Fruit fly (Drosophila melanogaster) whole organism, embryonic: ENCODE data around the gene CG13679.

Source experiments
- ATbp ChIP-seq: fragments of 200-800 bp; sonication (Bioruptor generic); optimal IDR thresholded peaks from 2 replicates; lab custom pipeline; 2017; ENCODE audit warnings: missing biosample characterization, mild to moderate bottlenecking, missing genetic modification characterization, missing genetic modification reagents
- Atf-2 ChIP-seq: fragments of 200-800 bp; sonication (Bioruptor generic); optimal IDR thresholded peaks from 2 replicates; lab custom pipeline; 2016; ENCODE audit warnings: missing biosample characterization, missing genetic modification characterization
- Atf3 ChIP-seq: fragments of 200-800 bp; sonication (Bioruptor generic); optimal IDR thresholded peaks from 3 replicates; lab custom pipeline; 2016; ENCODE audit warnings: missing biosample characterization, missing genetic modification characterization
- Awh ChIP-seq: fragments of 200-800 bp; sonication (Bioruptor generic); IDR thresholded peaks from 2 replicates; pipeline ENCODE4, ENCODE4 v1.3.6; 2022; ENCODE audit warnings: missing biosample characterization, missing genetic modification characterization
- CG10321 ChIP-seq: fragments of 200-800 bp; sonication (Bioruptor generic); IDR thresholded peaks from 2 replicates; pipeline ENCODE4 v1.3.6; 2022; ENCODE audit warnings: missing biosample characterization, missing genetic modification characterization
- CG11695 ChIP-seq: fragments of 200-800 bp; sonication (Bioruptor generic); IDR thresholded peaks from 3 replicates; pipeline ENCODE4 v1.3.6; 2022; ENCODE audit warnings: missing biosample characterization, missing genetic modification characterization
- CG12071 ChIP-seq: fragments of 200-800 bp; sonication (Bioruptor generic); optimal IDR thresholded peaks from 3 replicates; lab custom pipeline; 2018; ENCODE audit warnings: missing biosample characterization, mild to moderate bottlenecking, missing genetic modification characterization
- CG12219 ChIP-seq: fragments of 200-800 bp; sonication (Bioruptor generic); optimal IDR thresholded peaks from 3 replicates; lab custom pipeline; 2018; ENCODE audit warnings: missing biosample characterization, mild to moderate bottlenecking, missing genetic modification characterization
- CG12236 ChIP-seq: fragments of 200-800 bp; sonication (Bioruptor generic); optimal IDR thresholded peaks from 2 replicates; lab custom pipeline; 2016; ENCODE audit warnings: missing biosample characterization, missing genetic modification characterization
- CG13894 ChIP-seq: fragments of 200-800 bp; sonication (Bioruptor generic); optimal IDR thresholded peaks from 3 replicates; lab custom pipeline; 2018; ENCODE audit warnings: missing biosample characterization, mild to moderate bottlenecking, missing genetic modification characterization, moderate library complexity
- CG14050 ChIP-seq: fragments of 200-800 bp; sonication (Bioruptor generic); IDR thresholded peaks from 3 replicates; pipeline ENCODE4 v1.3.6; 2022; ENCODE audit warnings: missing biosample characterization, missing genetic modification characterization
- CG30403 ChIP-seq: fragments of 200-800 bp; sonication (Bioruptor generic); optimal IDR thresholded peaks from 3 replicates; lab custom pipeline; 2016; ENCODE audit warnings: missing biosample characterization, missing genetic modification characterization
- CG32532 ChIP-seq: fragments of 200-800 bp; sonication (Bioruptor generic); IDR thresholded peaks from 2 replicates; pipeline ENCODE4 v1.3.6; 2022; ENCODE audit warnings: missing biosample characterization, missing genetic modification characterization
- CG4404 ChIP-seq: fragments of 200-800 bp; sonication (Bioruptor generic); IDR thresholded peaks from 2 replicates; pipeline ENCODE4 v1.3.6; 2022; ENCODE audit warnings: missing biosample characterization, missing genetic modification characterization
- CG7372 ChIP-seq: fragments of 200-800 bp; sonication (Bioruptor generic); IDR thresholded peaks from 2 replicates; pipeline ENCODE4 v1.3.6; 2022; ENCODE audit warnings: missing biosample characterization, missing genetic modification characterization
- CG8388 ChIP-seq: fragments of 200-800 bp; sonication (Bioruptor generic); optimal IDR thresholded peaks from 2 replicates; lab custom pipeline; 2019; ENCODE audit warnings: missing biosample characterization, mild to moderate bottlenecking, missing genetic modification characterization, moderate library complexity
- Dip2 ChIP-seq: fragments of 200-800 bp; sonication (Bioruptor generic); IDR thresholded peaks from 2 replicates; pipeline ENCODE4 v1.3.6; 2022; ENCODE audit warnings: missing biosample characterization, missing genetic modification characterization
- Fer1 ChIP-seq: fragments of 200-800 bp; sonication (Bioruptor generic); optimal IDR thresholded peaks from 2 replicates; lab custom pipeline; 2017; ENCODE audit warnings: missing biosample characterization, mild to moderate bottlenecking, missing genetic modification characterization
- H15 ChIP-seq: fragments of 200-800 bp; sonication (Bioruptor generic); IDR thresholded peaks from 3 replicates; pipeline ENCODE4 v1.3.6; 2022; ENCODE audit warnings: missing biosample characterization, missing genetic modification characterization
- HLH3B ChIP-seq: fragments of 200-800 bp; sonication (Bioruptor generic); IDR thresholded peaks from 2 replicates; pipeline ENCODE4 v1.3.6; 2022; ENCODE audit warnings: missing biosample characterization, missing genetic modification characterization
- Jarid2 ChIP-seq: fragments of 200-800 bp; sonication (Bioruptor generic); optimal IDR thresholded peaks from 3 replicates; lab custom pipeline; 2017; ENCODE audit warnings: mild to moderate bottlenecking, missing biosample characterization, missing genetic modification reagents, missing genetic modification characterization
- Kr ChIP-seq: fragments of 200-800 bp; sonication (Bioruptor generic); optimal IDR thresholded peaks from 2 replicates; lab custom pipeline; 2017; ENCODE audit warnings: missing biosample characterization, mild to moderate bottlenecking, missing genetic modification characterization
- Max ChIP-seq: fragments of 200-800 bp; sonication (Bioruptor generic); optimal IDR thresholded peaks from 2 replicates; lab custom pipeline; 2016; ENCODE audit warnings: missing biosample characterization, mild to moderate bottlenecking, missing genetic modification characterization
- Nf-YC ChIP-seq: fragments of 200-800 bp; optimal IDR thresholded peaks from 3 replicates; lab custom pipeline; 2019; ENCODE audit warnings: missing biosample characterization, mild to moderate bottlenecking, missing genetic modification characterization, moderate library complexity
- Scr ChIP-seq: fragments of 200-800 bp; sonication (Bioruptor generic); IDR thresholded peaks from 2 replicates; pipeline ENCODE4 v1.3.6; 2022; ENCODE audit warnings: missing biosample characterization, missing genetic modification characterization; ENCODE audit not compliant: partially characterized antibody
- Taf1 ChIP-seq: fragments of 200-800 bp; sonication (Bioruptor generic); IDR thresholded peaks from 2 replicates; pipeline ENCODE4 v1.3.6; 2022; ENCODE audit warnings: missing biosample characterization, missing genetic modification characterization
- Usf ChIP-seq: fragments of 200-800 bp; sonication (Bioruptor generic); optimal IDR thresholded peaks from 2 replicates; lab custom pipeline; 2017; ENCODE audit warnings: missing genotype, missing biosample characterization, missing genetic modification characterization
- Xrp1 ChIP-seq: fragments of 200-800 bp; sonication (Bioruptor generic); IDR thresholded peaks from 2 replicates; pipeline ENCODE4 v1.3.6; 2022; ENCODE audit warnings: missing biosample characterization, missing genetic modification characterization
- al ChIP-seq: fragments of 200-800 bp; sonication (Bioruptor generic); IDR thresholded peaks from 2 replicates; pipeline ENCODE4 v1.3.6; 2022; ENCODE audit warnings: missing biosample characterization, missing genetic modification characterization
- ash1 ChIP-seq: fragments of 200-800 bp; sonication (Bioruptor generic); optimal IDR thresholded peaks from 2 replicates; lab custom pipeline; 2018; ENCODE audit warnings: missing biosample characterization, mild to moderate bottlenecking, missing genetic modification characterization
- bsh ChIP-seq, 2 experiments: fragments of 200-800 bp; sonication (Bioruptor generic); optimal IDR thresholded peaks; 2 replicates each; lab custom pipeline; 2017 to 2018; ENCODE audit warnings: mild to moderate bottlenecking in 2 of 2, missing biosample characterization in 2 of 2, missing genetic modification characterization in 2 of 2, moderate library complexity in 1 of 2
- chif ChIP-seq, 2 experiments: fragments of 200-800 bp; sonication (Bioruptor generic); optimal IDR thresholded peaks; 3 replicates each; lab custom pipeline; 2016; ENCODE audit warnings: missing biosample characterization in 2 of 2, missing genetic modification characterization in 2 of 2
- da ChIP-seq: fragments of 200-800 bp; sonication (Bioruptor generic); optimal IDR thresholded peaks from 2 replicates; lab custom pipeline; 2016; ENCODE audit warnings: missing biosample characterization, missing genetic modification characterization
- fd102C ChIP-seq: fragments of 200-800 bp; sonication (Bioruptor generic); optimal IDR thresholded peaks from 2 replicates; lab custom pipeline; 2018; ENCODE audit warnings: missing biosample characterization, mild to moderate bottlenecking, missing genetic modification characterization, moderate library complexity
- gcm2 ChIP-seq: fragments of 200-800 bp; sonication (Bioruptor generic); optimal IDR thresholded peaks from 2 replicates; lab custom pipeline; 2016; ENCODE audit warnings: missing biosample characterization, missing genetic modification characterization
- hkb ChIP-seq, 2 experiments: fragments of 200-800 bp in 1 of 2; fragments of >200 bp in 1 of 2; sonication (Bioruptor generic) in 1 of 2; IDR thresholded peaks in 1 of 2; optimal IDR thresholded peaks in 1 of 2; 2 replicates each; pipeline versions ENCODE4 v1.3.6 to Lab custom; 2017 to 2022; ENCODE audit warnings: missing biosample characterization in 1 of 2, missing genetic modification characterization in 1 of 2
- lola ChIP-seq, 3 experiments: fragments of >200 bp in 2 of 3; fragments of 200-800 bp in 1 of 3; sonication (Bioruptor generic) in 1 of 3; optimal IDR thresholded peaks; 2 replicates each; lab custom pipeline; 2017 to 2019; ENCODE audit warnings: missing biosample characterization in 3 of 3, missing genetic modification characterization in 3 of 3, mild to moderate bottlenecking in 1 of 3, moderate library complexity in 1 of 3
- mam ChIP-seq: fragments of 200-800 bp; sonication (Bioruptor generic); optimal IDR thresholded peaks from 3 replicates; lab custom pipeline; 2016; ENCODE audit warnings: missing biosample characterization, missing genetic modification characterization
- onecut ChIP-seq: fragments of 200-800 bp; sonication (Bioruptor generic); IDR thresholded peaks from 2 replicates; pipeline ENCODE4 v1.3.6; 2022; ENCODE audit warnings: missing biosample characterization, missing genetic modification characterization
- pita ChIP-seq: fragments of 200-800 bp; sonication (Bioruptor generic); optimal IDR thresholded peaks from 2 replicates; lab custom pipeline; 2017; ENCODE audit warnings: missing biosample characterization, mild to moderate bottlenecking, missing genetic modification characterization
- prd ChIP-seq, 3 experiments: fragments of >200 bp in 2 of 3; fragments of 200-800 bp in 1 of 3; sonication (Bioruptor generic) in 1 of 3; optimal IDR thresholded peaks in 2 of 3; IDR thresholded peaks in 1 of 3; 2 replicates in 2 of 3; 3 replicates in 1 of 3; pipeline versions ENCODE4 v1.3.6 to Lab custom; 2017 to 2022; ENCODE audit warnings: missing biosample characterization in 1 of 3, missing genetic modification characterization in 1 of 3
- pzg ChIP-seq: fragments of 200-800 bp; sonication (Bioruptor generic); optimal IDR thresholded peaks from 3 replicates; lab custom pipeline; 2018; ENCODE audit warnings: missing biosample characterization, mild to moderate bottlenecking, missing genetic modification characterization, moderate library complexity
- salm ChIP-seq: fragments of 200-800 bp; sonication (Bioruptor generic); optimal IDR thresholded peaks from 2 replicates; lab custom pipeline; 2018; ENCODE audit warnings: missing biosample characterization, mild to moderate bottlenecking, missing genetic modification characterization
- sd ChIP-seq: fragments of 200-800 bp; sonication (Bioruptor generic); optimal IDR thresholded peaks from 3 replicates; lab custom pipeline; 2018; ENCODE audit warnings: missing biosample characterization, mild to moderate bottlenecking, missing genetic modification characterization, moderate library complexity
- sr ChIP-seq: fragments of 200-800 bp; sonication (Bioruptor generic); IDR thresholded peaks from 3 replicates; pipeline ENCODE4 v1.3.6; 2022; ENCODE audit warnings: missing biosample characterization, missing genetic modification characterization
- ssp ChIP-seq: fragments of 200-800 bp; sonication (Bioruptor generic); IDR thresholded peaks from 2 replicates; pipeline ENCODE4 v1.3.6; 2022; ENCODE audit warnings: missing biosample characterization, missing genetic modification characterization
- trh ChIP-seq: fragments of 200-800 bp; sonication (Bioruptor generic); optimal IDR thresholded peaks from 2 replicates; lab custom pipeline; 2016; ENCODE audit warnings: missing biosample characterization, missing genetic modification characterization
- zf30C ChIP-seq: fragments of 200-800 bp; sonication (Bioruptor generic); optimal IDR thresholded peaks from 3 replicates; lab custom pipeline; 2018; ENCODE audit warnings: missing biosample characterization, mild to moderate bottlenecking, missing genetic modification characterization

Gene CG13679

dm6 chr3L:8186627-8187396 is 15.8 kb upstream of the CG13679 start, which contains the start of the genes ERR and Atg18a (continued):
- TF ChIP-seq Jarid2 (no peak), Taf1 (peak; percentile 78), CG12071 (GFP tag; lab: Kevin White, UChicago) (no peak), Kr (GFP tag; lab: Kevin White, UChicago) (no peak), CG11695 (GFP tag; lab: Robert Waterston, UW) (peak; percentile 70; the same call in 1 of the 3 replicates), sd (tag; lab: Kevin White, UChicago) (no peak), gcm2 (peak; percentile 42), bsh (GFP tag; optimal IDR thresholded peaks at IDR 0.05; lab: Kevin White, UChicago) (peak in 1 of 2 experiments; percentile 73), salm (tag; lab: Kevin White, UChicago) (peak; percentile 16), H15 (GFP tag; lab: Robert Waterston, UW) (peak; percentile 88), ssp (GFP tag; lab: Robert Waterston, UW) (peak; percentile 83), Atf-2 (GFP tag; lab: Kevin White, UChicago) (peak; percentile 45), CG14050 (GFP tag; lab: Robert Waterston, UW) (peak; percentile 70), mam (GFP tag; lab: Kevin White, UChicago) (peak; percentile 94), CG12236 (GFP tag; lab: Kevin White, UChicago) (peak; percentile 25), Usf (GFP tag; lab: Kevin White, UChicago) (peak; percentile 88), Scr (GFP tag; lab: Robert Waterston, UW) (peak; percentile 73), Dip2 (GFP tag; lab: Robert Waterston, UW) (peak; percentile 61), Fer1 (GFP tag; lab: Kevin White, UChicago) (peak; percentile 68), CG4404 (peak; percentile 93), CG30403 (GFP tag; lab: Kevin White, UChicago) (peak; percentile 93), prd (optimal IDR thresholded peaks at IDR 0.05; lab: Kevin White, UChicago) (no peak), prd (GFP tag; IDR thresholded peaks at IDR 0.05; lab: Robert Waterston, UW) (peak; percentile 93), da (GFP tag; lab: Kevin White, UChicago) (peak; percentile 1), ATbp (peak; percentile 31), Awh (GFP tag; lab: Robert Waterston, UW) (peak; percentile 61), pzg (GFP tag; lab: Kevin White, UChicago) (peak; percentile 88), onecut (peak; percentile 36), CG32532 (GFP tag; lab: Robert Waterston, UW) (peak; percentile 90), Xrp1 (peak; percentile 80), sr (GFP tag; lab: Robert Waterston, UW) (peak; percentile 46; the same call in 1 of the 3 replicates), lola (GFP tag; optimal IDR thresholded peaks at IDR 0.05; lab: Kevin White, UChicago) (peak in 1 of 3 experiments; percentile 79), CG13894 (peak; percentile 52), chif (GFP tag; optimal IDR thresholded peaks at IDR 0.05; lab: Kevin White, UChicago) (peak; percentile 75 to 80), Atf3 (peak; percentile 62), fd102C (GFP tag; lab: Kevin White, UChicago) (no peak), CG7372 (GFP tag; lab: Robert Waterston, UW) (peak; percentile 89), CG12219 (no peak), CG10321 (GFP tag; lab: Robert Waterston, UW) (peak; percentile 69), hkb (optimal IDR thresholded peaks at IDR 0.05; lab: Kevin White, UChicago) (peak; percentile 93), hkb (GFP tag; IDR thresholded peaks at IDR 0.05; lab: Robert Waterston, UW) (peak; percentile 62), al (peak; percentile 91), Nf-YC (peak; percentile 81), trh (GFP tag; lab: Kevin White, UChicago) (peak; percentile 24), pita (GFP tag; lab: Kevin White, UChicago) (no peak), HLH3B (peak; percentile 80), Max (GFP tag; lab: Kevin White, UChicago) (peak; percentile 81), zf30C (GFP tag; lab: Kevin White, UChicago) (no peak), CG8388 (GFP tag; lab: Kevin White, UChicago) (peak; percentile 71), ash1 (GFP tag; lab: Kevin White, UChicago) (no peak)
